Worm (Caenorhabditis elegans) whole organism, L3 larva: Measurements from ENCODE around the gene col-159.

Experiments used
- aly-2 ChIP-seq: fragments of 150-350 bp; optimal IDR thresholded peaks from 2 replicates; lab custom pipeline; 2014; ENCODE audit warnings: missing biosample characterization, missing genetic modification characterization
- ceh-16 ChIP-seq: sonication (generic microtip); optimal IDR thresholded peaks from 2 replicates; lab custom pipeline; 2017; ENCODE audit warnings: missing biosample characterization, missing genetic modification characterization
- ceh-9 ChIP-seq: sonication (generic microtip); optimal IDR thresholded peaks from 2 replicates; lab custom pipeline; 2018; ENCODE audit warnings: missing biosample characterization, missing genetic modification characterization
- egl-5 ChIP-seq: fragments of 150-350 bp; optimal IDR thresholded peaks from 2 replicates; lab custom pipeline; 2017; ENCODE audit warnings: missing biosample characterization, missing genetic modification reagents, missing genetic modification characterization, inconsistent platforms
- elt-3 ChIP-seq, 3 experiments: fragments of 150-350 bp in 1 of 3; sonication (generic microtip) in 2 of 3; optimal IDR thresholded peaks; 2 replicates in 2 of 3; 4 replicates in 1 of 3; lab custom pipeline; 2014 to 2017; ENCODE audit warnings: missing biosample characterization in 3 of 3, missing genetic modification characterization in 3 of 3
- eor-1 ChIP-seq, 2 experiments: fragments of 150-350 bp; optimal IDR thresholded peaks; 2 replicates each; lab custom pipeline; 2014 to 2018; ENCODE audit warnings: missing biosample characterization in 2 of 2, missing genetic modification characterization in 2 of 2
- hmg-11 ChIP-seq: sonication (generic microtip); optimal IDR thresholded peaks from 2 replicates; lab custom pipeline; 2016; ENCODE audit warnings: missing genetic modification characterization, missing compliant biosample characterization
- lin-15B ChIP-seq: fragments of 150-350 bp; optimal IDR thresholded peaks from 2 replicates; lab custom pipeline; 2014; ENCODE audit warnings: missing biosample characterization, missing genetic modification characterization
- lin-39 ChIP-seq: fragments of 150-350 bp; optimal IDR thresholded peaks from 2 replicates; lab custom pipeline; 2018; ENCODE audit warnings: missing biosample characterization, missing genetic modification reagents, missing genetic modification characterization
- mdl-1 ChIP-seq: fragments of 150-350 bp; optimal IDR thresholded peaks from 2 replicates; lab custom pipeline; 2014; ENCODE audit warnings: missing biosample characterization, missing genetic modification characterization
- mml-1 ChIP-seq: fragments of 150-350 bp; sonication (generic microtip); optimal IDR thresholded peaks from 3 replicates; lab custom pipeline; 2014; ENCODE audit warnings: missing biosample characterization, missing genetic modification characterization
- nhr-237 ChIP-seq: fragments of 150-350 bp; optimal IDR thresholded peaks from 2 replicates; lab custom pipeline; 2014; ENCODE audit warnings: missing biosample characterization, missing genetic modification characterization
- nhr-25 ChIP-seq: sonication (generic microtip); optimal IDR thresholded peaks from 2 replicates; lab custom pipeline; 2017; ENCODE audit warnings: missing biosample characterization, missing genetic modification characterization
- nhr-28 ChIP-seq: fragments of 150-350 bp; optimal IDR thresholded peaks from 2 replicates; lab custom pipeline; 2014; ENCODE audit warnings: missing biosample characterization, missing genetic modification characterization
- nhr-76 ChIP-seq: fragments of 150-350 bp; sonication (generic microtip); optimal IDR thresholded peaks from 5 replicates; lab custom pipeline; 2014; ENCODE audit warnings: missing biosample characterization, missing genetic modification characterization
- nhr-77 ChIP-seq: fragments of 150-350 bp; optimal IDR thresholded peaks from 2 replicates; lab custom pipeline; 2014; ENCODE audit warnings: missing biosample characterization, missing genetic modification characterization
- snpc-4 ChIP-seq: fragments of 150-350 bp; optimal IDR thresholded peaks from 2 replicates; lab custom pipeline; 2014; ENCODE audit warnings: missing biosample characterization, missing genetic modification characterization
- tbx-2 ChIP-seq: sonication (generic microtip); optimal IDR thresholded peaks from 2 replicates; lab custom pipeline; 2016; ENCODE audit warnings: mild to moderate bottlenecking, missing genetic modification characterization, missing compliant biosample characterization
- unc-39 ChIP-seq: sonication (generic microtip); optimal IDR thresholded peaks from 4 replicates; lab custom pipeline; 2017; ENCODE audit warnings: missing biosample characterization, missing genetic modification characterization
- ztf-11 ChIP-seq: fragments of 150-350 bp; optimal IDR thresholded peaks from 2 replicates; lab custom pipeline; 2014; ENCODE audit warnings: missing biosample characterization, missing genetic modification characterization
- ztf-4 ChIP-seq: fragments of 150-350 bp; optimal IDR thresholded peaks from 2 replicates; lab custom pipeline; 2014; ENCODE audit warnings: missing biosample characterization, missing genetic modification characterization

The col-159 gene

ce11 chrV:13154225-13154624 lies 47.8 kb downstream of the col-159 start:
- TF ChIP-seq nhr-77 (tag; lab: Kevin White, UChicago) = no peak
- TF ChIP-seq lin-15B (tag; lab: Kevin White, UChicago) = no peak
- no peak for TF ChIP-seq unc-39
- no peak for TF ChIP-seq lin-39 (tag; lab: Kevin White, UChicago)
- TF ChIP-seq elt-3 (tag; optimal IDR thresholded peaks at IDR 0.05; lab: Kevin White, UChicago) = no peak
- no peak for TF ChIP-seq ceh-9 (tag; lab: Kevin White, UChicago)
- no peak for TF ChIP-seq ztf-4 (tag; lab: Kevin White, UChicago)
- no peak for TF ChIP-seq hmg-11 (tag; lab: Kevin White, UChicago)
- TF ChIP-seq aly-2 = no peak
- TF ChIP-seq ztf-11 = no peak
- TF ChIP-seq snpc-4 (tag; lab: Kevin White, UChicago) = no peak
- TF ChIP-seq tbx-2 (tag; lab: Kevin White, UChicago) = no peak
- no peak for TF ChIP-seq nhr-28 (tag; lab: Kevin White, UChicago)
- no peak for TF ChIP-seq ceh-16 (tag; lab: Kevin White, UChicago)
- TF ChIP-seq nhr-25 (tag; lab: Kevin White, UChicago) = no peak
- no peak for TF ChIP-seq eor-1 (tag; optimal IDR thresholded peaks at IDR 0.05; lab: Kevin White, UChicago)
- TF ChIP-seq mml-1 (tag; lab: Kevin White, UChicago) = no peak
- no peak for TF ChIP-seq nhr-76 (tag; lab: Kevin White, UChicago)

DNA sequence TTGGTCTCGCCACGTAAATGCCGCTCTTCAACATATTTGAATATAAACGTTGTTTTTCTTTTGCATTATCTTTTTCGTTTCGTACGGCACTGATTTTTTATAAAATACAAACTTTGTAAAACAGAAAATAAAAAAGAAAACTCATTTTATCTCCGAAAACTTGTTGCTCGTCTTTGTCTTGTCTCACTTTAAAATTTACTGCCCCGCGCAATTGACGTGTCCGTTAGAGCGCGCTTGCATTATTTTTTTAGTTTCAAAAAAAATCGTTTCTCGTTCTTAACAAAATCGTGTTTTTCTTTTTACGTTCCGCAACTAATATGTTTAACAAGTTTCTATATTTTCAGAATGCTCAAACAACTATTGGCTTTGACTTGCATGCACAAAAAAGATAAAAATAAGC lies 49.4 kb downstream of the col-159 start, which contains the start of gene noca-1:
Gene noca-1, plus strand, starts transcription at position 345 of the 400 bp plus-strand sequence.
- TF ChIP-seq mdl-1 (tag; lab: Kevin White, UChicago) (no peak), ceh-9 (tag; lab: Kevin White, UChicago) (no peak), ztf-4 (tag; lab: Kevin White, UChicago) (no peak), egl-5 (tag; lab: Kevin White, UChicago) (no peak), nhr-237 (no peak)
